Worm (Caenorhabditis elegans): ENCODE data around the gene nhr-108.

The nhr-108 gene

ce11 chrV:15891761-15892160 is 32.5 kb downstream of the nhr-108 start, which contains the start of gene T06C12.12:
Gene T06C12.12, plus strand, starts transcription at chrV:15892061.
- TF ChIP-seq hmbx-1 (tag; optimal IDR thresholded peaks at IDR 0.05): no peak
- TF ChIP-seq tbx-37 (GFP tag; conservative IDR thresholded peaks at IDR 0.05): no peak
- TF ChIP-seq ama-1 (optimal IDR thresholded peaks at IDR 0.05): no peak
- no peak for TF ChIP-seq tbx-11 (GFP tag; IDR thresholded peaks at IDR 0.05)
- no peak for TF ChIP-seq ceh-36 (tag; optimal IDR thresholded peaks at IDR 0.05)
- no peak for TF ChIP-seq ets-7 (tag; optimal IDR thresholded peaks at IDR 0.05)
- no peak for TF ChIP-seq F13C5.2 (tag; optimal IDR thresholded peaks at IDR 0.05)
- no peak for TF ChIP-seq tra-4 (tag; optimal IDR thresholded peaks at IDR 0.05)
- TF ChIP-seq hmg-4 (GFP tag; optimal IDR thresholded peaks at IDR 0.05): no peak
- no peak for TF ChIP-seq B0310.2 (tag; optimal IDR thresholded peaks at IDR 0.05)
- no peak for TF ChIP-seq ceh-13 (GFP tag; optimal IDR thresholded peaks at IDR 0.05)
- no peak for TF ChIP-seq flt-1 (GFP tag; IDR thresholded peaks at IDR 0.05)
- TF ChIP-seq aly-1 (tag; optimal IDR thresholded peaks at IDR 0.05): no peak
- no peak for TF ChIP-seq pes-1 (GFP tag; IDR thresholded peaks at IDR 0.05)
- TF ChIP-seq scrt-1 (GFP tag; IDR thresholded peaks at IDR 0.05): no peak
- no peak for TF ChIP-seq sea-1 (GFP tag; conservative IDR thresholded peaks at IDR 0.05)
- no peak for TF ChIP-seq hnd-1 (tag; optimal IDR thresholded peaks at IDR 0.05)

- TF ChIP-seq tbx-11 (GFP tag; IDR thresholded peaks at IDR 0.05) (no peak), ama-1 (optimal IDR thresholded peaks at IDR 0.05) (no peak), sea-1 (GFP tag; conservative IDR thresholded peaks at IDR 0.05) (no peak), ceh-36 (tag; optimal IDR thresholded peaks at IDR 0.05) (no peak), ceh-13 (GFP tag; optimal IDR thresholded peaks at IDR 0.05) (no peak), hnd-1 (tag; optimal IDR thresholded peaks at IDR 0.05) (no peak), B0310.2 (tag; optimal IDR thresholded peaks at IDR 0.05) (no peak), scrt-1 (GFP tag; IDR thresholded peaks at IDR 0.05) (no peak), pes-1 (GFP tag; IDR thresholded peaks at IDR 0.05) (no peak)
Measured at ce11 chrV:15891279-15891678, 33.0 kb downstream of the nhr-108 start.

DNA sequence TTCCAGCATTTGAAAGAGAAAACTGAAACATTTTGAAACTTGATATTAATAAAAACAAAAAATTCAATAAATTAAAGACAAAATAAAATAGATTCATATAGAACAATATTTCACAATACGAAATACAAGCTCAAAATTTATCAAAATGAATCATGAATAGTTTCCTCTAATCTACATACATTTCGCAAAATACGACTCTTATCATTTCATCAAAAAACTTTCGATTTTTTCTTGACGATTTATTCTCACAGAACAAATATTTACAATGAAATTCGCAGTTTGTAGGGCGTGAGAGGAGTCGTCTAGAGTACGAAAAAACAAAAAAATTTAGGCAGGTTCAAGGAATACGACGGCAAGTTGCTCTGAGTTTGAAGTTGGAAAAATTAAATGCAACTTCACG is 34.2 kb downstream of the nhr-108 start:
- TF ChIP-seq ceh-36 (tag; optimal IDR thresholded peaks at IDR 0.05): no peak
- TF ChIP-seq aly-1 (tag; optimal IDR thresholded peaks at IDR 0.05): no peak
- TF ChIP-seq ama-1 (optimal IDR thresholded peaks at IDR 0.05): no peak
- TF ChIP-seq flt-1 (GFP tag; IDR thresholded peaks at IDR 0.05): no peak
- TF ChIP-seq ets-7 (tag; optimal IDR thresholded peaks at IDR 0.05): no peak
- TF ChIP-seq tbx-11 (GFP tag; IDR thresholded peaks at IDR 0.05): no peak
- TF ChIP-seq sea-1 (GFP tag; conservative IDR thresholded peaks at IDR 0.05): no peak
- no peak for TF ChIP-seq hnd-1 (tag; optimal IDR thresholded peaks at IDR 0.05)
- no peak for TF ChIP-seq tra-4 (tag; optimal IDR thresholded peaks at IDR 0.05)
- TF ChIP-seq hmg-4 (GFP tag; optimal IDR thresholded peaks at IDR 0.05): no peak
- no peak for TF ChIP-seq F13C5.2 (tag; optimal IDR thresholded peaks at IDR 0.05)
- TF ChIP-seq hmbx-1 (tag; optimal IDR thresholded peaks at IDR 0.05): no peak
- TF ChIP-seq B0310.2 (tag; optimal IDR thresholded peaks at IDR 0.05): no peak
- TF ChIP-seq ceh-13 (GFP tag; optimal IDR thresholded peaks at IDR 0.05): no peak
- no peak for TF ChIP-seq scrt-1 (GFP tag; IDR thresholded peaks at IDR 0.05)
- no peak for TF ChIP-seq pes-1 (GFP tag; IDR thresholded peaks at IDR 0.05)
- TF ChIP-seq tbx-37 (GFP tag; conservative IDR thresholded peaks at IDR 0.05): no peak

DNA sequence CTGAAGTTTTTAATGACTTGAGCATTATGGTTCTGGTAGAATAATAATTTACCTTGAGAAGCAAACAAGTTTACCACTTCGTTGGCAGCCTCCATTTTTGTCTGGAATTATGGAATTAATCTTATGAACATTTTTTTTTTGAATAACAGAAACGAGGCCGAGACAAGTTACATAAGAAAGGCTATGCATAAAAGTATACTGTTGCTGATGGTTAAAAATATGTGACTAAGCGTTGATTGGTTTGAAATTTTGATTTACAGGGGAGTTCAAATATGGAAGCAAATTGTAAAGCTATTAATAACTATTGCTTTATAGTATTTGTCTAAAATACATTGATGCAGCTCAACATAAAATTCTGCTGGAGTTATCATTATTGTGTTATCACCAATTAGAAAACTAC is 35.5 kb downstream of the nhr-108 start, which contains the start of gene cgt-1:
cgt-1 (minus strand) TSS at position 101 of the 400 bp plus-strand sequence.
- TF ChIP-seq ets-7 (tag; optimal IDR thresholded peaks at IDR 0.05): no peak

DNA sequence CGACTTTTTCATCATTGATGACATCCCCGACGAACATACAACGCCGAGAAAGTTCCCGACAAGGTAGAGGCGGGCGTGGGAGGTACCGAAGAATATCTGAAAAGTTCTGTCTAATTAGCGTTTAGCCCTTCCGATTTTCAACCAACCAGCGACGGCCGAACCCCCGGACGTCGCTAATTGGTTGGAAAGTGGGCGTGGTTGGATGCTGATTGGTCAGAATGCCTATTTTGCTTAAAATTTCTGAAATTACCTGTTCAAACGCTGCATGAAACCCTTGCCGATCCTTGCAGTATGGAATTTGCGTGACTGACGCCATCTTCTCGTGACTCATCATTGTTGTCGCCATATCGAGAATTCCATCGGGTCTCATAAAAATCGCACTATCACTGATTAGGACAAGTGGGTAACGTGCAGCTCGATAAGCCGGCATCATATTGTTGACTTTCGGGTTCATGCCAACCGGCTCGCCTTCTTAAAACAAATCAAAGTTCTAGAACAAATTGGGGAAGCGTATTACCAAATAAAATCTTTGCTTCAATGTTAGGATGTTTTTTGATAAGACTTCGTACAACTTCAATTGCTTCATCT is 36.5 kb downstream of the nhr-108 start:
- TF ChIP-seq flt-1 (GFP tag; IDR thresholded peaks at IDR 0.05) (no peak), ceh-36 (tag; optimal IDR thresholded peaks at IDR 0.05) (no peak), sea-1 (GFP tag; conservative IDR thresholded peaks at IDR 0.05) (no peak), aly-1 (tag; optimal IDR thresholded peaks at IDR 0.05) (no peak), ets-7 (tag; optimal IDR thresholded peaks at IDR 0.05) (no peak), F13C5.2 (tag; optimal IDR thresholded peaks at IDR 0.05) (no peak), ceh-13 (GFP tag; optimal IDR thresholded peaks at IDR 0.05) (no peak), hmbx-1 (tag; optimal IDR thresholded peaks at IDR 0.05) (no peak), tbx-11 (GFP tag; IDR thresholded peaks at IDR 0.05) (no peak), tbx-37 (GFP tag; conservative IDR thresholded peaks at IDR 0.05) (no peak), pes-1 (GFP tag; IDR thresholded peaks at IDR 0.05) (no peak), tra-4 (tag; optimal IDR thresholded peaks at IDR 0.05) (no peak), hmg-4 (GFP tag; optimal IDR thresholded peaks at IDR 0.05) (no peak), hnd-1 (tag; optimal IDR thresholded peaks at IDR 0.05) (no peak), B0310.2 (tag; optimal IDR thresholded peaks at IDR 0.05) (no peak), scrt-1 (GFP tag; IDR thresholded peaks at IDR 0.05) (no peak), ama-1 (optimal IDR thresholded peaks at IDR 0.05) (no peak)

DNA sequence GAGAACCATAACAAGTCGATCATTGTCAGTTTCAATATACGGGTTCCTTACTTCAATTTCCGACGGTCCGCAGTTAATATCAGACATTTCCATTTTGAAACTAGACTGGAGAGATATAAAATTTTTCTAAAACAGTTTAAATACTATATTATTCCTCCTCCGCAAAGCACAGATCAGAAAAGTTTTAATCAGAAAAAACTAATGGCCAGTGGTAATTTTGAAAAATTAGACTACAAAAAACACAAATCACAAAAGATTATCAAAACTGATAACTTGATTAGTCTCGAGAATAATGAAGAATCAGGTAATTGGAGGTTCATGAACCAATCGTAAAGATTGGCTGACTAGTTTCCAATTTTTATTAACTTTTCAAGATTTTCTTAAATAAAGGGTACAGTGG is 38.3 kb downstream of the nhr-108 start, which contains the start of gene T06C12.9:
T06C12.9 (minus strand) TSS at position 101 of the 400 bp plus-strand sequence.
- no peak for TF ChIP-seq ceh-36 (tag; optimal IDR thresholded peaks at IDR 0.05)
- TF ChIP-seq ceh-13 (GFP tag; optimal IDR thresholded peaks at IDR 0.05): no peak
- TF ChIP-seq tbx-11 (GFP tag; IDR thresholded peaks at IDR 0.05): no peak
- TF ChIP-seq aly-1 (tag; optimal IDR thresholded peaks at IDR 0.05): no peak
- no peak for TF ChIP-seq B0310.2 (tag; optimal IDR thresholded peaks at IDR 0.05)
- no peak for TF ChIP-seq tbx-37 (GFP tag; conservative IDR thresholded peaks at IDR 0.05)
- no peak for TF ChIP-seq hmg-4 (GFP tag; optimal IDR thresholded peaks at IDR 0.05)
- TF ChIP-seq hnd-1 (tag; optimal IDR thresholded peaks at IDR 0.05): no peak
- TF ChIP-seq ama-1 (optimal IDR thresholded peaks at IDR 0.05): no peak
- TF ChIP-seq F13C5.2 (tag; optimal IDR thresholded peaks at IDR 0.05): no peak
- no peak for TF ChIP-seq sea-1 (GFP tag; conservative IDR thresholded peaks at IDR 0.05)
- no peak for TF ChIP-seq tra-4 (tag; optimal IDR thresholded peaks at IDR 0.05)
- no peak for TF ChIP-seq ets-7 (tag; optimal IDR thresholded peaks at IDR 0.05)
- TF ChIP-seq scrt-1 (GFP tag; IDR thresholded peaks at IDR 0.05): no peak
- TF ChIP-seq hmbx-1 (tag; optimal IDR thresholded peaks at IDR 0.05): no peak

DNA sequence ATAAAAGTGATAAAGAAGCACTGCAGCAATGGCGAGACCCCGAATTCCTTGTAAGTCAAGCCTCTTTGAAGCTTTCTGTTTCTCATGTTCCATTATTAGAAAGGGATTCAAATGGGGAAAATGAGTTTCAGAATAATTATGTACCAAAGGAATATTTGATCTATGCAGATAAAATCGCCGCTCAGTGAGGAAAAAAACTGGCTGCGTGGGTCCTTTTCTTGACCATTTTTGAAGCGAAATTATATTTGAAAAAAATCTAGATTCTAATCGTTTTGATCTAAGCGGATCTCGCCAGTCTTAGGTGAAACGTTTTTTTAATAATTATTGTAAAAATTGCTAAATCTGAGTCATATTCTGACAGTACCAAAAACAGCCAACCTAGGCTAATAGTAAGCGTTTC is 39.6 kb downstream of the nhr-108 start, which contains the start of gene oac-42:
oac-42 (minus strand) TSS at position 101 of the 400 bp plus-strand sequence.
- TF ChIP-seq ceh-13 (GFP tag; optimal IDR thresholded peaks at IDR 0.05) (no peak), ets-7 (tag; optimal IDR thresholded peaks at IDR 0.05) (no peak), ceh-36 (tag; optimal IDR thresholded peaks at IDR 0.05) (no peak), aly-1 (tag; optimal IDR thresholded peaks at IDR 0.05) (no peak)
